Worm (Caenorhabditis elegans): Measurements from ENCODE around the gene nspb-8.

- TF ChIP-seq snpc-1.1 (tag; optimal IDR thresholded peaks at IDR 0.05; ENCODE audit: insufficient read depth) (no peak), efl-1 (GFP tag; optimal IDR thresholded peaks at IDR 0.05) (no peak), ama-1 (optimal IDR thresholded peaks at IDR 0.05) (no peak), ama-1 (GFP tag; optimal IDR thresholded peaks at IDR 0.05) (no peak), ztf-6 (GFP tag; IDR thresholded peaks at IDR 0.05) (no peak), nfyb-1 (GFP tag; IDR thresholded peaks at IDR 0.05) (no peak), rcor-1 (GFP tag; IDR thresholded peaks at IDR 0.05) (no peak), ceh-40 (GFP tag; IDR thresholded peaks at IDR 0.05) (no peak)
Measured at ce11 chrII:14555019-14555418, 25.4 kb downstream of the nspb-8 start.

All from whole organism, young adult.